Fruit fly (Drosophila melanogaster): ENCODE results near the gene Ctps.

The Ctps gene

dm6 chr3L:15146643-15147187 is 49.0 kb downstream of the Ctps start, which contains the start of gene FucTA:
Gene FucTA (plus strand): TSS chr3L:15147137.
- TF ChIP-seq Ptx1 (GFP tag; IDR thresholded peaks at IDR 0.05) (no peak), pros (GFP tag; optimal IDR thresholded peaks at IDR 0.05) (peak; percentile 60), pita (GFP tag; optimal IDR thresholded peaks at IDR 0.05) (peak; percentile 30), Trl (optimal IDR thresholded peaks at IDR 0.05) (peak; percentile 38 to 66), Trl (GFP tag; optimal IDR thresholded peaks at IDR 0.05) (no peak), MTF-1 (GFP tag; optimal IDR thresholded peaks at IDR 0.05; ENCODE audit: borderline replicate concordance) (no peak), CG13775 (GFP tag; optimal IDR thresholded peaks at IDR 0.05) (no peak), CG17385 (GFP tag; optimal IDR thresholded peaks at IDR 0.05) (peak; percentile 50), Hr51 (GFP tag; optimal IDR thresholded peaks at IDR 0.05) (peak in 1 of 2 experiments; percentile 30), chif (GFP tag; optimal IDR thresholded peaks at IDR 0.05) (no peak), caup (GFP tag; optimal IDR thresholded peaks at IDR 0.05; ENCODE audit: severe bottlenecking) (no peak), ewg (GFP tag; optimal IDR thresholded peaks at IDR 0.05) (peak; percentile 81), crp (GFP tag; optimal IDR thresholded peaks at IDR 0.05) (peak in 1 of 2 experiments; percentile 44), seq (GFP tag; IDR thresholded peaks at IDR 0.05) (peak; percentile 63), CG15479 (GFP tag; optimal IDR thresholded peaks at IDR 0.05) (peak; percentile 12)

- TF ChIP-seq CG6791 (GFP tag; IDR thresholded peaks at IDR 0.05; ENCODE audit: partially characterized antibody) = no peak
- no peak for TF ChIP-seq CG7963 (GFP tag; IDR thresholded peaks at IDR 0.05; ENCODE audit: partially characterized antibody)
- no peak for TF ChIP-seq B-H2 (GFP tag; optimal IDR thresholded peaks at IDR 0.05)
- no peak for TF ChIP-seq CG6765 (GFP tag; optimal IDR thresholded peaks at IDR 0.05)
- TF ChIP-seq CG15269 (tag; optimal IDR thresholded peaks at IDR 0.05) = no peak
- TF ChIP-seq HmgD (GFP tag; optimal IDR thresholded peaks at IDR 0.05) = no peak
- TF ChIP-seq pb (GFP tag; optimal IDR thresholded peaks at IDR 0.05) = no peak
- no peak for TF ChIP-seq Fer3 (tag; optimal IDR thresholded peaks at IDR 0.05)
- no peak for TF ChIP-seq nmo (GFP tag; optimal IDR thresholded peaks at IDR 0.05)
- no peak for TF ChIP-seq croc (GFP tag; conservative IDR thresholded peaks at IDR 0.05)
- TF ChIP-seq CG11093 (GFP tag; IDR thresholded peaks at IDR 0.05) = no peak
- no peak for TF ChIP-seq BEAF-32 (GFP tag; optimal IDR thresholded peaks at IDR 0.05)
- no peak for TF ChIP-seq nau (GFP tag; optimal IDR thresholded peaks at IDR 0.05)
- TF ChIP-seq lab (GFP tag; optimal IDR thresholded peaks at IDR 0.05) = peak; percentile 66
- TF ChIP-seq CG15514 (GFP tag; optimal IDR thresholded peaks at IDR 0.05) = peak; percentile 35
- no peak for TF ChIP-seq tna (GFP tag; IDR thresholded peaks at IDR 0.05; ENCODE audit: partially characterized antibody)
- TF ChIP-seq CG31224 (GFP tag; IDR thresholded peaks at IDR 0.05) = no peak
- TF ChIP-seq CG4424 (GFP tag; optimal IDR thresholded peaks at IDR 0.05) = no peak
- TF ChIP-seq HLH4C (GFP tag; IDR thresholded peaks at IDR 0.05; ENCODE audit: partially characterized antibody) = no peak
- no peak for TF ChIP-seq Blimp-1 (GFP tag; optimal IDR thresholded peaks at IDR 0.05)
- no peak for TF ChIP-seq CG34224 (GFP tag; IDR thresholded peaks at IDR 0.05; ENCODE audit: partially characterized antibody)
- no peak for TF ChIP-seq CG6254 (GFP tag; optimal IDR thresholded peaks at IDR 0.05)
- no peak for TF ChIP-seq pan (optimal IDR thresholded peaks at IDR 0.05)
- no peak for TF ChIP-seq pan (GFP tag; optimal IDR thresholded peaks at IDR 0.05 in 1 of 2, IDR thresholded peaks at IDR 0.05 in 1 of 2)
- TF ChIP-seq bab2 (GFP tag; optimal IDR thresholded peaks at IDR 0.05) = no peak
- peak; percentile 33 for TF ChIP-seq CG2120 (GFP tag; optimal IDR thresholded peaks at IDR 0.05)
- no peak for TF ChIP-seq ken (GFP tag; IDR thresholded peaks at IDR 0.05)
- TF ChIP-seq CG18764 (GFP tag; optimal IDR thresholded peaks at IDR 0.05) = no peak
- TF ChIP-seq Lpt (GFP tag; optimal IDR thresholded peaks at IDR 0.05) = no peak
- TF ChIP-seq CG17612 (GFP tag; IDR thresholded peaks at IDR 0.05) = no peak
- TF ChIP-seq Nf-YA (GFP tag; IDR thresholded peaks at IDR 0.05) = no peak
- no peak for TF ChIP-seq dm (GFP tag; optimal IDR thresholded peaks at IDR 0.05)
- no peak for TF ChIP-seq CG10959 (GFP tag; IDR thresholded peaks at IDR 0.05)
- peak; percentile 61 for TF ChIP-seq CG7372 (GFP tag; IDR thresholded peaks at IDR 0.05)
Observed at dm6 chr3L:15150028-15150427, 52.3 kb downstream of the Ctps start.

Data from whole organism, embryonic.